Worm (Caenorhabditis elegans): Measurements from ENCODE around the gene C26F1.3.

Gene C26F1.3

ce11 chrV:7728003-7728678, 49.0 kb upstream of the C26F1.3 start (continued):
- TF ChIP-seq C06A6.2 (GFP tag; conservative IDR thresholded peaks at IDR 0.05) (no peak), somi-1 (GFP tag; optimal IDR thresholded peaks at IDR 0.05) (peak; percentile 46), unc-130 (GFP tag; optimal IDR thresholded peaks at IDR 0.05) (no peak), zfh-2 (GFP tag; conservative IDR thresholded peaks at IDR 0.05) (peak; percentile 99), lin-40 (tag; optimal IDR thresholded peaks at IDR 0.05) (peak; percentile 83), nfya-1 (tag; optimal IDR thresholded peaks at IDR 0.05; ENCODE audit: borderline replicate concordance, insufficient read depth) (no peak), mxl-1 (tag; optimal IDR thresholded peaks at IDR 0.05) (no peak), F37B4.10 (GFP tag; IDR thresholded peaks at IDR 0.05) (no peak), F52B5.7 (tag; optimal IDR thresholded peaks at IDR 0.05) (no peak), nhr-90 (tag; optimal IDR thresholded peaks at IDR 0.05) (no peak), cebp-1 (GFP tag; IDR thresholded peaks at IDR 0.05) (no peak), cebp-1 (tag; optimal IDR thresholded peaks at IDR 0.05) (peak; percentile 80), die-1 (tag; optimal IDR thresholded peaks at IDR 0.05) (peak; percentile 24), attf-6 (GFP tag; IDR thresholded peaks at IDR 0.05) (no peak), snpc-4 (GFP tag; optimal IDR thresholded peaks at IDR 0.05) (no peak), snpc-4 (tag; optimal IDR thresholded peaks at IDR 0.05) (peak in 2 of 4 experiments; percentile 22 to 54), sea-2 (GFP tag; IDR thresholded peaks at IDR 0.05) (no peak), dpff-1 (tag; optimal IDR thresholded peaks at IDR 0.05) (no peak), lsy-27 (tag; optimal IDR thresholded peaks at IDR 0.05; ENCODE audit: borderline replicate concordance, insufficient read depth) (no peak), ceh-58 (GFP tag; IDR thresholded peaks at IDR 0.05) (no peak), mes-4 (tag; optimal IDR thresholded peaks at IDR 0.05) (no peak), ama-1 (optimal IDR thresholded peaks at IDR 0.05) (no peak), ama-1 (GFP tag; optimal IDR thresholded peaks at IDR 0.05) (no peak), nfyb-1 (GFP tag; IDR thresholded peaks at IDR 0.05) (peak; percentile 74; the same call in 1 of the 2 replicates), F57A8.1 (GFP tag; optimal IDR thresholded peaks at IDR 0.05) (no peak), F23B12.7 (tag; optimal IDR thresholded peaks at IDR 0.05; ENCODE audit: insufficient read depth) (no peak), him-1 (tag; optimal IDR thresholded peaks at IDR 0.05) (no peak), hlh-12 (tag; optimal IDR thresholded peaks at IDR 0.05) (no peak), efl-1 (GFP tag; optimal IDR thresholded peaks at IDR 0.05) (no peak), F49E8.2 (tag; optimal IDR thresholded peaks at IDR 0.05; ENCODE audit: insufficient read depth) (no peak), snpc-1.1 (tag; optimal IDR thresholded peaks at IDR 0.05; ENCODE audit: insufficient read depth) (no peak), aptf-2 (GFP tag; conservative IDR thresholded peaks at IDR 0.05) (no peak), ztf-26 (tag; optimal IDR thresholded peaks at IDR 0.05) (no peak), hmg-1.2 (GFP tag; IDR thresholded peaks at IDR 0.05) (peak; percentile 84), fkh-3 (tag; optimal IDR thresholded peaks at IDR 0.05) (no peak), madf-10 (tag; optimal IDR thresholded peaks at IDR 0.05) (peak; percentile 34), ztf-3 (GFP tag; optimal IDR thresholded peaks at IDR 0.05) (peak; percentile 24), tbp1 (GFP tag; optimal IDR thresholded peaks at IDR 0.05) (no peak), nhr-27 (tag; optimal IDR thresholded peaks at IDR 0.05) (no peak), let-526 (GFP tag; IDR thresholded peaks at IDR 0.05) (no peak), ztf-22 (GFP tag; optimal IDR thresholded peaks at IDR 0.05) (no peak)

Data from whole organism, young adult.